Worm (Caenorhabditis elegans) whole organism, midembryonic: Measurements from ENCODE around the gene srh-214.

Source experiments
- T22C8.4 ChIP-seq: fragments of 200-800 bp; sonication (Bioruptor generic); IDR thresholded peaks from 2 replicates; pipeline ENCODE4 v1.3.6; 2022; ENCODE audit warnings: missing genetic modification characterization, missing compliant biosample characterization
- cog-1 ChIP-seq: sonication (generic microtip); optimal IDR thresholded peaks from 2 replicates; lab custom pipeline; 2016; ENCODE audit warnings: missing genetic modification characterization, missing compliant biosample characterization
- flt-1 ChIP-seq: fragments of 200-800 bp; sonication (Bioruptor generic); IDR thresholded peaks from 2 replicates; pipeline ENCODE4 v1.3.6; 2022; ENCODE audit warnings: missing genetic modification characterization, missing compliant biosample characterization
- klf-2 ChIP-seq: fragments of 200-800 bp; sonication (Bioruptor generic); conservative IDR thresholded peaks from 2 replicates; pipeline ENCODE4 v1.3.6; 2022; ENCODE audit warnings: missing genetic modification reagents, missing genetic modification characterization, missing compliant biosample characterization
- med-1 ChIP-seq: sonication (generic microtip); optimal IDR thresholded peaks from 2 replicates; lab custom pipeline; 2017; ENCODE audit warnings: missing genetic modification characterization, mild to moderate bottlenecking, missing compliant biosample characterization, antibody characterized with exemption, missing genetic modification reagents; ENCODE audit not compliant: insufficient read depth
- ref-1 ChIP-seq: fragments of 200-800 bp; sonication (Bioruptor generic); conservative IDR thresholded peaks from 2 replicates; pipeline ENCODE4 v1.3.6; 2022; ENCODE audit warnings: missing genetic modification reagents, missing genetic modification characterization, missing compliant biosample characterization
- tab-1 ChIP-seq: fragments of 200-800 bp; sonication (Bioruptor generic); IDR thresholded peaks from 2 replicates; pipeline ENCODE4 v1.3.6; 2022; ENCODE audit warnings: missing genetic modification characterization, missing compliant biosample characterization
- ztf-23 ChIP-seq: fragments of 200-800 bp; sonication (Bioruptor generic); IDR thresholded peaks from 2 replicates; pipeline ENCODE4 v1.3.6; 2022; ENCODE audit warnings: missing genetic modification reagents, missing genetic modification characterization, missing compliant biosample characterization
- ztf-29 ChIP-seq: fragments of 200-800 bp; sonication (Bioruptor generic); IDR thresholded peaks from 2 replicates; pipeline ENCODE4 v1.3.6; 2022; ENCODE audit warnings: missing genetic modification reagents, missing genetic modification characterization, missing compliant biosample characterization

The srh-214 gene

DNA sequence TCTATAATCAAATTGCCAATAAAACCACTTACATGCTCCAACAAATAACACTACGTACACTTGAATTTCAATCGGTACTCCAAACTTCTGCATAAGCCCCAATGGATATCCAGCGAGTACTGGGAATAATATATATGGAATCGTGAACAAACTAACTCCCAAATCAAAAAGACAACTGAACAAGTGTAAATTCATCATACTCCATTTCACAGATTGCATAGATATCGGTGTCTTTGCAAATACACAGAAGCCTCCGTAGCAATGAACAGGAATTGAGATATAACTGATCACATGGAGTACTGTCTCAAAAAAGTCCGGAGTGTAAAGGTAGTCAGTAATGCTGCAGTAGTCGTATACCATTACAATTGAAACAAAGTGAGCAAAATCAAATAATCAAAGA lies at the start of gene srh-214:
TSS of gene srh-214 (minus strand) at position 360 of the 400 bp plus-strand sequence.
- TF ChIP-seq ref-1 (GFP tag; lab: Robert Waterston, UW) (no peak), cog-1 (tag; lab: Kevin White, UChicago) (no peak), flt-1 (GFP tag; lab: Robert Waterston, UW) (no peak), klf-2 (GFP tag; lab: Robert Waterston, UW) (no peak), ztf-23 (GFP tag; lab: Robert Waterston, UW) (no peak), tab-1 (GFP tag; lab: Robert Waterston, UW) (no peak), ztf-29 (GFP tag; lab: Robert Waterston, UW) (no peak), T22C8.4 (no peak), med-1 (no peak)

DNA sequence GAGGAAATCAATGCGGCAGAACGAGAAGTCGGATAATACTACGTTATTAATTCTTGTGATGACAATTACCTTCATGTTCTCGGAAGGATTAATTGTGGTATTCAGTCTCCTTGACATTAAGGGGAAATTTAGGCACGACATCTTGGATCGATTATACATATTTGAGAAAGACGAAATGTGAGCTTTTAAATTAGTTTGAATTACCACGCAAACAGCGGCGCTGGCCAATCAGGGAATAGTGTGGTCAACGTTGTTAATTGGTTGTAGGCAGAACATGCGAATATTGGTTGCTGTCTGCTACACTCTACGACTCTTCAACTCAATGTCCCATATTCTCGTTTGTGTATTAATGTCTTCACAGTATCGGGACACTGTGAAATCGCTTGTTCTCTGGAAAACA lies 45.4 kb upstream of the srh-214 start, which contains the start of gene F49A5.10:
TSS of gene F49A5.10 (plus strand) at position 301 of the 400 bp plus-strand sequence.
- TF ChIP-seq ztf-29 (GFP tag; lab: Robert Waterston, UW) (no peak), klf-2 (GFP tag; lab: Robert Waterston, UW) (no peak), cog-1 (tag; lab: Kevin White, UChicago) (no peak), ztf-23 (GFP tag; lab: Robert Waterston, UW) (no peak), T22C8.4 (no peak), tab-1 (GFP tag; lab: Robert Waterston, UW) (no peak), flt-1 (GFP tag; lab: Robert Waterston, UW) (no peak), ref-1 (GFP tag; lab: Robert Waterston, UW) (no peak), med-1 (no peak)

DNA sequence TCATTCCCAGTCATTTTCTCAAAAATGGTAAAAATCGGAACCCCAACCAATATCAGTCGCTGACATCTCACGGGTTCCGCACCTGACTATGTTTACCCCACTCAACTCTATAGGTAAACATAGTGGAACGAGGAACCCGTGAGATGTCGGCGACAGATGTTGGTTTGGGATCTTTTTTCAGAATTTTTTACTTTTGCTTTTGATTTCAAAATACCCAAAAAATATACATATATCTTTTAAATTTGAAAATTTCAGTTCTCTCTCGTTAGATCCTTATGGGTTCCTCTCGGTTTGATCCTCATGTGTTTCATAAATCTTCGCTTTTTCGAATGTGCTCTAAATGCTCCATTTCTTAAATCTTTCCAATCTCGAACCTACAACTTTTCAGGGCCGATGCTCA lies 44.1 kb upstream of the srh-214 start, which contains the start of gene srw-23:
TSS of gene srw-23 (plus strand) at position 301 of the 400 bp plus-strand sequence.
- TF ChIP-seq flt-1 (GFP tag; lab: Robert Waterston, UW) (no peak), T22C8.4 (no peak), tab-1 (GFP tag; lab: Robert Waterston, UW) (no peak), ztf-23 (GFP tag; lab: Robert Waterston, UW) (no peak), med-1 (no peak), cog-1 (tag; lab: Kevin White, UChicago) (no peak), ref-1 (GFP tag; lab: Robert Waterston, UW) (no peak), ztf-29 (GFP tag; lab: Robert Waterston, UW) (no peak), klf-2 (GFP tag; lab: Robert Waterston, UW) (no peak)

DNA sequence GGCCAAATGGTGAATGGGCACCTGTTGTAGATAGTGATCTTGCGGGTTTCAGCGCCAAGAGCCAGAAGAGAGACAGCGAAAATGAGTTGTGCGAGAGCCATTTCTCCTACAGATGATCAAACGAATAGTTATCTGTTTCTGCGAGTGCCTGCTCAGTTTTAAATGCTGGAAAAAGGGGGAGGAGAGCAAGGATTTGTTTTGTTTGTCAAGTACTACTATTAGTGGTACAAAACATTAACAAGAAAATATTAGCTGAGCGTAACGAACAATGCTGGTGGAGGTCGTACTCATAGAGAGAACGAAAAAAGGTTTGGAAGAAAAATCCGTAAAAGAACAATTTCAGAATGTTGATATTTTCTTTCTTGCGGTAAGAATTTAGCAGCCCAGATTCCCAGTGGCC lies 41.8 kb upstream of the srh-214 start, which contains the start of gene thn-4:
TSS of gene thn-4 (minus strand) at position 101 of the 400 bp plus-strand sequence.
- TF ChIP-seq flt-1 (GFP tag; lab: Robert Waterston, UW), result no peak

DNA sequence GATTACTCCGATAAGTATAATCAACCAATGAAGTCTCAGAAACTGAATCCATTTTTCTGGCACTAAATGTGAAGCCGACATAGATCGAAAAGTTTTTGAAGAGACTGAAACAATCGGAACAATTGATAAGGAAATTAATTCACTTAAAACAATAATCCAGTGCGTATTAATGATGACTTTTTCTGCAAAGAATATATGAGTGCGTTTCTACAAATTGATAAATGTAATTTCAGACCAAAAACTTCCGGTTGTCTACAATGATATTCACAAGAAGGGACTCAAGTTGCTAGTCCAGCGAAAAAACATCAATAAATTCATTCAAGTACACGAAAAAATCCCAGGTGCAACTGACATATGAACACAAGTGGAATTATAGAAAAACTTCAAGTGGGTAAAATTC lies 40.2 kb upstream of the srh-214 start, which contains the start of gene clec-33:
TSS of gene clec-33 (minus strand) at position 101 of the 400 bp plus-strand sequence.
- TF ChIP-seq ztf-23 (GFP tag; lab: Robert Waterston, UW), result no peak
- TF ChIP-seq ztf-29 (GFP tag; lab: Robert Waterston, UW), result no peak
- TF ChIP-seq med-1, result no peak

DNA sequence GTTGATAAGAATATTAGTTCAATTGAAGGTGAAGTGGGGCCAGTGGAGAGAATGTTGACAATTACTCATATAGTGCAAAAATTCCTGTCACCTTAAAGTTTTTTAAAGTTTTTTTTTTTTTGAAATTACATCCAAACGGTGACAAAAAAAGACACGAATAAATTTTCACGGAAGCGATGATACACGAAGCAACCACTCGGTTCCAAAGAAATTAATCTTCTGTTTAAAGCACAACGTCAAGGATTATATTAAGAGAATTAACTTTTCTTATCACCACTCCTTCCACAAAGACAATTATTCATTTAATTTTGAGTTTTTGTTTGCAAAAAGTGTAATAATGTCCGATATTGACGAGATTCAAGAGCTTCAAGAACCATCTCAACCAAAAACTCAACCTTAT lies 35.8 kb upstream of the srh-214 start, which contains the start of gene clec-28:
TSS of gene clec-28 (plus strand) at position 301 of the 400 bp plus-strand sequence.
- TF ChIP-seq cog-1 (tag; lab: Kevin White, UChicago) (no peak), flt-1 (GFP tag; lab: Robert Waterston, UW) (no peak), klf-2 (GFP tag; lab: Robert Waterston, UW) (no peak), ztf-23 (GFP tag; lab: Robert Waterston, UW) (no peak), med-1 (no peak), ztf-29 (GFP tag; lab: Robert Waterston, UW) (no peak), ref-1 (GFP tag; lab: Robert Waterston, UW) (no peak), tab-1 (GFP tag; lab: Robert Waterston, UW) (no peak), T22C8.4 (no peak)

DNA sequence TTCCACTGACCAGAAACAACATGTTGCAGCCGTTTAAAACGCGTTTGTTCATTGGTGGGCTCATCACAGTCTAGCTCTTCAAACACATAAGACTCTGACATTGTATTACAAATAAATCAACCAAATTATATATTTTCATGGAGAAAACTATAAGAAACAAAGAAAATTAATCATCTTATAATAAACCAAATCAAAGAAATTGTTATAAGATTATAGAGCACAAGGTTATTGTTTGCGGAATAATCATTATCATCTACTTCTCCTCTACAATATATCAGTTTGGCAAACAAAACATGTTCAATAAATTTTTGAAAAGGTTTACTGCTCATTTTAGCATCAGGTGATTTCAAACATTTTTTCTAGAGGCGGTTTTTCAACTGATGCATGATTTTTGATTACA lies 32.2 kb upstream of the srh-214 start, which contains the start of the genes clec-32 and clec-24:
TSS of gene clec-32 (minus strand) at position 101 of the 400 bp plus-strand sequence.
TSS of gene clec-24 (plus strand) at position 294 of the 400 bp plus-strand sequence.
- TF ChIP-seq T22C8.4 (no peak), ztf-29 (GFP tag; lab: Robert Waterston, UW) (no peak), ref-1 (GFP tag; lab: Robert Waterston, UW) (no peak), flt-1 (GFP tag; lab: Robert Waterston, UW) (no peak), klf-2 (GFP tag; lab: Robert Waterston, UW) (no peak), ztf-23 (GFP tag; lab: Robert Waterston, UW) (no peak), tab-1 (GFP tag; lab: Robert Waterston, UW) (no peak), cog-1 (tag; lab: Kevin White, UChicago) (no peak), med-1 (no peak)

DNA sequence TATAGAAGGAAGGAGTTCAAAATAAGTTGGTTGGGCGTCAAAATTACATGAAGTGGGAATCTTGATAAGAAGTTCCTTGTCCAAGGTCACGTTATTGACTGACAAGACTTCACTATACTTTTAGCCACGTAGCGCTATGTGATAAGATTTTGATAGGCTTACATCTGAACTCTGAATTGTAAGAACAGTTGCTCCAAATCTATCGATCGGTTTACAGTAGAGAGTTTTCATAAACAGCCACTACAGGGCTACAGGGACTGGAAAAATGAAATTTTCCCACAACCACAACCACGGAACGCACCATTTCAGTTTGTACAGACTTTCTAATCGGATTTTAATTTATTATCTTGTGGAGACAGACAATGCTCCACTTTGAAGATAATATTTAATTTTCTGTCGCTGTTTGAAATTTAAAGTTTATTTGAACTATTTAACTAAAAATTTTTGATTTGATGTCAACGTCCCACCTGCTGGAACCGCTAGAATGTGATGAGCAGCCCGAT lies 28.5 kb upstream of the srh-214 start, which contains the start of the genes clec-31 and clec-22:
TSS of gene clec-31 (minus strand) at position 101 of the 503 bp plus-strand sequence.
TSS of gene clec-22 (plus strand) at position 453 of the 503 bp plus-strand sequence.
- TF ChIP-seq T22C8.4 (no peak), cog-1 (tag; lab: Kevin White, UChicago) (no peak)

DNA sequence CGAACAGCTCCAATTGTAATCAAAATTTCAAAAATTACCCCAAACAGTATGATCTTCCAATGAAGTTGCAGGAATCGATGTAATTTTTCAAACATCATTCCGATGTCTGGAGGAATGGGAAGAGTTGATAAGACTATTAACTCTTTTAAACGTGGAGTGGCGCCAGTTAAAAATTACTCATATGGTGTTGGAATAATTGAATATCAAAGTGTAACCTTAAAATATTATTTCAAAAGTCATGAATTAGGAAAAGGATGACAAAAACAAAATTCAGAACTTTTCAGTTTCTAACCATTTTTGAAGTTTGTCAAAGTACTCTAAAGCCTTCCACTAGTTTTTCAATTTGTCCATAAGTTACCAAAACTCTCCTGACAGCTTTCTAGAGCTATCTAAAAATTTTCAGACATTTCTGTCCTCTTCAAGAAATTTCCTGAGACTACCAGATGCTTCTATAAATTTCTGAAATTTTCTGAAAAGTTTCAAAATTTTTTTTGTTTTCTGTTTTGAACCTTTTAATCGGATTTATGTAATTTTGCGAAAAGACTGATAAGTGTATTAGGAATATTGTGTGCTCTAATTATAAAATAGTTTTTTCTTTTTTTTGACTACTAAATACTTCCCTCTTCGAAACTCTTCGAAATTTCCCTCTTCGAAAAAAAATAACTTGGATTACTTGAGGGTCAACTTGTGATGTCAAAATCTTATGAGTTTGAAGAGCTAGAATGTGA lies 24.6 kb upstream of the srh-214 start, which contains the start of the genes clec-35 and clec-27:
TSS of gene clec-35 (minus strand) at position 101 of the 728 bp plus-strand sequence.
TSS of gene clec-27 (plus strand) at position 678 of the 728 bp plus-strand sequence.
- TF ChIP-seq T22C8.4 (no peak), cog-1 (tag; lab: Kevin White, UChicago) (no peak), ztf-23 (GFP tag; lab: Robert Waterston, UW) (no peak)
